Worm (Caenorhabditis elegans) whole organism, dauer: ENCODE measurements around the gene Y57G11B.6.
"Not testable (repeated sequence)": the region's sequence is repeated elsewhere in the genome, so short reads cannot be mapped to it uniquely, and the experiment has no call there.

Experiments
- unc-62 ChIP-seq: sonication (generic microtip); optimal IDR thresholded peaks from 2 replicates; lab custom pipeline; 2017; ENCODE audit warnings: missing biosample characterization, missing genetic modification reagents, missing genetic modification characterization

The Y57G11B.6 gene

DNA sequence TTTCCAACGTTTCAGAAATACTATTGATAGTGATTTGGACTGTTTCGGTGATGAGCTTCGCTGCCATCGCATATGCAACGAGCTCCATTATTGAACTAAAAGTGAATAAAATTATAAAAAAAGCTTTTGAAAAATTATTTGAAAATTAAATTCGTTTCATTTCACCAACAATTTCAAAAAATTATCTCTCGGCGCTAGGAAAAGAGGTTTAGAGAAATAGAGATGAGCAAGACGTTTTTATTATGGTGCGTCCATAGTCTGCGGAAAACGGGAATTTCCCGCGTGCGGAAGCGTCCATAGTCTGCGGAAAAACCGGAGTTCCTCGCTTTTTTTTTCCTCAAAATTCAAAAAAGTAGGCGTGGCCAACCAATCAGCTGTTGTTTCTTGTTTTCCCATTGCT lies 2.8 kb downstream of the Y57G11B.6 start, which contains the start of gene pals-30:
TSS of gene pals-30 (minus strand) at position 101 of the 400 bp plus-strand sequence.
- not testable (repeated sequence) for TF ChIP-seq unc-62 (GFP tag; lab: Kevin White, UChicago)

DNA sequence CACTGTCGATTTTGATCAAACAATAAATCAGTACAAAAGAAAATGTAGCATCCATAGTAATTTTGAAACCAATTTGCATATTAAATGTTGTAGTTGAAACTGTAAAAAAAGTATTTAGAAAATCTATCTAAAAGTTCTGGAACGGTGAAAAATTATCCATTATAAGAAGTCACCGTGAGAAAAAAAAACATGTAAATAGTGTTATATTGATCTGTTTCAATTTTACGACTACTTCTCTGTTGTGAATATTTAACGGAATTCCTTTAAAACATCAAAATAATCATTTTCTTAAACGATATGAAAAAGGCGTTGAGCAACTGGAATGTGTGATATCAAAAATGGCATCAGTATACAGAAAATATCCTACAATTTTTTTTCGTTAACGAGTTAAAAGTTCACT lies 5.4 kb downstream of the Y57G11B.6 start, which contains the start of gene T27E7.9:
TSS of gene T27E7.9 (minus strand) at position 101 of the 400 bp plus-strand sequence.
- TF ChIP-seq unc-62 (GFP tag; lab: Kevin White, UChicago) = no peak

DNA sequence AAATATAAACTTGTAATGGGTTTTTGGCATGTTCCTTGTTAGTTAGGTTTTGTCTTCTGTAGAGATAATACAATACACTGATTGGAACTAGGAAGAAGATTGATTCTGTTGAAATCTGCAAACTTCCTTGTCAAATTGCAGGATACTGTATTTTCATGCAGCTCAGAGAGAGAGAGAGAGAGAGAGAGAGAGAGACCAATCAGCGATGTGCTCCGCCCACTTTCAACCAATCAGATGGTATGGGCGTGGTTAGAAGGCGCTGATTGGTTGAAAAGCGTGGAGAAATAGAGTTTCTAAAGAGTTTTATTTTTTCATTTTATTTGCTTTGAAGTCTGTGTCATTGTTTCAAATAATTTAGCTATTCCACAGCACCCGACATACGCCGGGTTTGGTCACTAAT lies 7.4 kb downstream of the Y57G11B.6 start:
- no peak for TF ChIP-seq unc-62 (GFP tag; lab: Kevin White, UChicago)

DNA sequence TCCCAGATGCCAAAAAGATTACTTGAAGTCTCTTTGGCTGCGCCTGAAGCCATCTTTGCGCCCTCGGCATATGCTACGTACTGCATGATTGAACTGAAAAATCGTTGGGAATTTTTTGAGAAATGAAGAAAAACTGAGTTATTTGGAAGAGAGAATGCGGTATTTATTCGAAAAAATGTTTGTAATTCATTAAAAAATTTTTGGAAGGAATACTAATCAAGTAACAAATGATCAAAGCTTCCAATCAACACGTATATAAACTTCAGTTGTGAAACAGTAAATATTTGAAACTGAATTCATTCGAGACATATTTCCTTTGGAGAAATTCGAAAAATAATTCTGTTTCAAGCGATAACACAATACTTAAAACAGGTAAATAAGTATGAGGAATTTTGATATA lies 12.2 kb downstream of the Y57G11B.6 start, which contains the start of gene pals-29:
TSS of gene pals-29 (minus strand) at position 101 of the 400 bp plus-strand sequence.
- no peak for TF ChIP-seq unc-62 (GFP tag; lab: Kevin White, UChicago)

DNA sequence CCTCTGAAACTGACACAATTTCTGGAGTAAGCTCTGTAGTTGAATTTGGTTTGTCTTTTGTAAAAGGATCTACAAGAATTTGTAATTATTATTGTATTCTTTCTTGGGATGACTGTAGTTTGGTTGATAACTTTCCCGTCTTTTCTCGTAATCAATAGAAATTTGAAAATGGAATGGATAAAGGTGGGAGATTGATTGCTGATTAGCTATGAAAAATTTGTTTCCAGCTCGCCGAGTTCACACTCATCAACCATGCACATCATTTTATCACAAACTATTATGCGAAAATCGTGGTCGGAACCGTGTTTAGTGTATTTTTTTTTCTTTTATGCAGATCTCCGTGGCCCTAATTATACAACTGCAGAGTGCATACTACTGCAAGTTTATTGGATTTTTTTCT lies 17.8 kb downstream of the Y57G11B.6 start, which contains the start of gene T27E7.5:
TSS of gene T27E7.5 (plus strand) at position 253 of the 400 bp plus-strand sequence.
- no peak for TF ChIP-seq unc-62 (GFP tag; lab: Kevin White, UChicago)

DNA sequence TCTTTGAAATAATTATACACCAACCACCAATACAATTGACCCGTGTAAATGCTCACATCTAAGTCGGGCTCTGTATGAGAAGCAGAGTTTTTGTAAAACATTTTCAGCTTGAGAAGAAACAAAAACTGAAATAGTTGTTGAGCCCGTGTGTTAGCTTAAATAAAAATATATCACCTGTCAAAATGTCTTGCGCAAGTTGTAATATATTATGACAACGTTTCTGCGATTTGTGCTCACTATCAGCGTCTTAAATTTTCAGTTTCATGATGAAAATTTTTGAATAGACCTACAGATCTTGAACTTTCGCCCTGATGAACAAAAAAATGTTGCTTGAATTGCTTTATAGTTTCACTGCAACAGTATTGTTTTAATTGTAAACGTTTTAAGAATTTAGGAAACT lies 19.7 kb downstream of the Y57G11B.6 start, which contains the start of gene T27E7.4:
TSS of gene T27E7.4 (minus strand) at position 101 of the 400 bp plus-strand sequence.
- no peak for TF ChIP-seq unc-62 (GFP tag; lab: Kevin White, UChicago)

DNA sequence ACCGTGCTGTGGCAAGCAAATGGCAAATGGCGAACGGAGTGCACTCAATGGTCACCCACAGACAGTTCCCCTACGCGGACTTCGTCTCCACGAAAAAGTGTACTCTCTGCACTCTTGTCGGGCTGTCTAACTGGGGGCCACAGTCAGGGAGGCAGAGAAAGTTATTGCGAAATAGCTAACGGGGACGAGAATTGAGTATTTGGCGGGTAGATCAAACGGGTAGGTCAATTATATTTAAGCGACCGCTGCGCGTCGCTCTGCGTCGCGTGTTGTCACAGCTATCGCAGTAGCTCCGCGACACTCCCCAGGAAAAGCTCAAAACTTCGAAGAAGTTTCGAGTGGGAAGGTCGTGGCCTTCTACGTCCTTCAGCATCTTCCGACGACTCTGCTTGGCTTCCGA lies 22.3 kb downstream of the Y57G11B.6 start:
- no peak for TF ChIP-seq unc-62 (GFP tag; lab: Kevin White, UChicago)

DNA sequence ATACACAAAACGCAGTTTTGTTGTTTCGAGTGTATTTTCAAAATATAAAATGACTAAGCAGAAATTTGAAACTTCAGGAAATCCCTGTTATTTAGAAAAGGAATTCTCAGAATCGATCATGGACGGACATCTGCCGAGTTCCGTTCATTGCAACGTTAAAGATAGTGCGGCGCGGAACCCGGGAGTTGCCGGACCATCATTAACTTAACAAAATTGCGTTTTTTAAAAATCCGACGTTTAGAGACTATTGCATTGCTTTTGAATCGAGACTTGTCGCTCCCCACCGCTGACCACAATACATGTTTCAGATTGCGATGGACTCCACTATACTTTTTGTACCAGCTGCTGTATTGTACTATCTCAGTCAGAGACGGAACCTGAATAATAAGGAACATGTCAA lies 24.7 kb downstream of the Y57G11B.6 start:
- no peak for TF ChIP-seq unc-62 (GFP tag; lab: Kevin White, UChicago)

DNA sequence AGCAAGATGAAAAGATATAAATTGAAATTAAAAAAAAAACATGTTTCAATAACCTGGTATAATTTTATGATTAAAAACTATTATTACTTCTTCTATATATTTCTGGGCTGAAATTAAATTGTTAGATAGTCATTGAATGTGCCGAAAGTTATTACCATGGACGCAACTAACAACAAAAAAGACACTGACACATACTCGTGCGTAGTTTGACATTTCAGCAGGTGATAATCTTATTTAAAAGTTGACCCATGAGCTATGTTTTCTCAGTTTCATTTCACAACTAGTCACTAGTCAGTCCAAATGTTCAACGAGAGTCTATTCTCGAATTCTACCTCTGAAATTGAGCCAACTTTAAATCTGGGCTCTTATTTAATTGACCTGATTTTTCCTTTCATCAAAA lies 26.0 kb downstream of the Y57G11B.6 start, which contains the start of gene T27E7.3:
TSS of gene T27E7.3 (plus strand) at position 301 of the 400 bp plus-strand sequence.
- no peak for TF ChIP-seq unc-62 (GFP tag; lab: Kevin White, UChicago)

DNA sequence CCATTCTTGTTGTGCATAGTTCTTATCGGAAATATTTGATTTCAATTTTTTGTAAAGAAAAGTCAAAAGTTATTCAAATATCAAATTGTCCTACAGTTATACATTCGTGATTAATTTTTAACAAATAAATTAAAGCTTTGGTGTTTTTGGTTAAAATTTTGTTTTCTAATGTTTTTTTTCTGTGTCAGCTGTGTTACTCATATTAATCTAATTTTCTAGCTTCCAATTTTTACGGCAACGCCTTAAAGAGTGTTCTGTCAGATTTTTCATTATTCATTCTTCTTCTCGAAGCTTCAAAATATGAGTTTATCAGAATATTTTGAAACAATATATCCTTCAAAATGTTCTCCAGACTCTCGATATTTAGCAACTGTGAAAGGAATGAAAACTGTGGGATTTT lies 31.1 kb downstream of the Y57G11B.6 start, which contains the start of gene srh-63:
TSS of gene srh-63 (plus strand) at position 301 of the 400 bp plus-strand sequence.
- TF ChIP-seq unc-62 (GFP tag; lab: Kevin White, UChicago) = no peak

DNA sequence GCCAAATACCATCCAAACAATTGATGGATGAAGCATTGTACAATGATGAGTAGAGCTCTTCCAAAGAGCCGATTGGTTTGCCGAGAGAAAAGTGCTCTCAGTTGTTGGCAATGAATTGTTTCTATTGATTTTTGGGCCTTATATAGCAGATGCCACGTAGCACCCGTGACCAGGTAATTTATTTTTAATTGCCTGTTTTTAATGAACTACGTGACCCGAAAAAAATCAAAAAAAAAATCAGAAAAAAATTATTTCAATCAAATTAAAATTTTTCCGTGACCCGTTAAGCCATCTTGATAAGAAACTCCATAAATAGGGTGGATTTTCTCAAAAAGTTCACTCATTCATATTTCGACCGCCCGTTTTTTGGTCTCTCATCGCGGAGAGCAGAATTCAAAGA lies 35.3 kb downstream of the Y57G11B.6 start, which contains the start of the genes Y57G11A.2 and T27E7.1:
TSS of gene Y57G11A.2 (minus strand) at position 101 of the 400 bp plus-strand sequence.
TSS of gene T27E7.1 (plus strand) at position 337 of the 400 bp plus-strand sequence.
- TF ChIP-seq unc-62 (GFP tag; lab: Kevin White, UChicago) = no peak

DNA sequence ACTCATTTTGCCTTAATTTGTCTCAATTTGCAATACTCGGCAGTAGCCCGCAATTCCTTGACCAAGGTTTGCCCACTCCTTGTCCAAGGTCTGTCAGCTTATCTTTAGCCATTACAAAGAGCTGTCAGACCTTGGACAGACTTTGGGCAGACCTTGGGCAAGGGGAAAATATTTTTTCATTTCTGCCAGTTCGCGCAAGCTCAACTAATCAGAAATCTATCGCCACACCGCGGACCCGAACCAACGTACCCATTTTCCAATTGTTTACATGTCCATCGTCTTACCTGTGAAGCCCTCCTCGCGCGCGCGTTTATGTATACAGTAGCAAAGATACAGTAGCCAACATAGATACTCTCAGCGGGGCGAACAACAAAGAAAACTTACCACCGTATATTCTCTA lies 39.5 kb downstream of the Y57G11B.6 start:
- TF ChIP-seq unc-62 (GFP tag; lab: Kevin White, UChicago) = no peak

DNA sequence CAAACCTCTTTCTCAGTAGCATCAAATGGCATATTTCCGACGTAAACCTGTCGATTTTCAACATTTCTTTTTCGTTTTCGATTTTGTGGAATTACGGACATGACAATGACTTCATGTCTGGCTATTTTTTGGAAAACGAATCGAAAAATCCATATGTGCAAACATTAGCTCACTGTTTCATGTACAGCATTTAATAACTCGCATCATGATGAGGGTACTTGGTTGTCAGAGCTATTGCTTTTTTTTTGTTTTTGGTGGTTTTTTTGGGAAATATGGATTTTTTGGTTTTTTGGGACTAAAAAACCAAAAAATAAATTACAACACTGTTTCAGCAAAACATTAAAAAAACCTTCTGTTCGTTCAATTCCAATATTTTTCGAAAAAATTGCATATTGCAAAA lies 42.3 kb downstream of the Y57G11B.6 start, which contains the start of gene Y57G11A.5:
TSS of gene Y57G11A.5 (minus strand) at position 101 of the 400 bp plus-strand sequence.
- TF ChIP-seq unc-62 (GFP tag; lab: Kevin White, UChicago) = no peak

DNA sequence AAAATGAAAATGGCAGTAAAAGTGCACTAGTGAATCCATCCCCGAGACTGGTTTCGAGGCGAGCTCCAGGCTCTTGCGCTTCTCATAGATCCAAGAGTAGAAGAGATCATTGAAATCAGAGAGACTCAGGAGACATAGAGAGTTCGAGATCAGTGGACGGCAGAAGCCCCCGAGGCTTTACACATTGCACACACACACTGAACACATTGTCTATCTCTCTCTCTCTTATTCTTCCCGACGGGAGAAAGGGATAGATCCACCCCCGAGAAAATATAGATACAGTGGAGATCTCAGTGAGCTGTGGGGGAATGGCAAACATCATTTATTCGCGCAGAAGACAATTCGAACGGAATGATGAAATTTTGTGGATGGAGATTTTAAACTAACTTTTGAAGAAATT lies 47.7 kb downstream of the Y57G11B.6 start:
- TF ChIP-seq unc-62 (GFP tag; lab: Kevin White, UChicago) = no peak

DNA sequence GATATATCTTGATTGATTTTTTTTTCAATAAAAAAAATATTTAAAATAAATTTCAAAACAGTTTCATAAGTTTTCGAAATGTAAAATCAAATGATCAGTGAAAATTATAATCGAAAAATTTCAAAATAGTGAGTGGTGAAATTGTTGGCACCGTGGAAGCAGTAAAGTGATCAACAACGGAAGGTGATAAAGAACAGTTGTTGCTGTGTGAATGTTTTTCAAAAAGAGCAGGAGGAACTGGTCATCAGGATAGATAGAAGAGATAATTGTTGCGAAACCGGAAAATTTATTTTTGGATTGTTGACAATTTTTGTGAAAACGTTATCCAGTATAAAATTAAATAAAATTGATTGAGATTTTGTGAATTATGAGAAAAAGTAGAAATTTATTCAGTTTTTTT lies 48.6 kb downstream of the Y57G11B.6 start:
- TF ChIP-seq unc-62 (GFP tag; lab: Kevin White, UChicago) = no peak

DNA sequence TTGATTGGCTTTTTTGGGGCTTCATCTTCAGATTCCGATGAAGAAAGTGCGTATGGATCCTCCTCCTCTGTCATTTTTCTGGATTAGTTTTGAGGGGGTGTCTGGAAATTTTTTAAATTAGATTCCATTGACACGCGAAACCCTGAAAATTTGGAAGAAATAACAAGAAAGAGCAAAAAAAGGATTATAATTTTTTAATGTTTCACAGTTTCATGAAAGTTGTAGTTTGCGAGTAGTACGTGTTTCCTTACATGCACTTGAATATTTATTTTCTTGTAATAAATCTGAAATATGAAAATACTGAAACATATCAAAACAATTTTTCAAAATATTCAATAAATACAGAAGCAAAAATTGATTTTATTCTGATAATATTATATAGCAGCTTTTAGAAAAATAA lies 49.6 kb downstream of the Y57G11B.6 start, which contains the start of gene tag-273:
TSS of gene tag-273 (minus strand) at position 101 of the 400 bp plus-strand sequence.
- no peak for TF ChIP-seq unc-62 (GFP tag; lab: Kevin White, UChicago)
